Worm (Caenorhabditis elegans) whole organism, L1 larva: ENCODE data around the gene col-106.

Experiments used
- F16B12.6 ChIP-seq: fragments of 150-350 bp; optimal IDR thresholded peaks from 2 replicates; lab custom pipeline; 2014; ENCODE audit warnings: missing biosample characterization, missing genetic modification characterization
- Y116A8C.19 ChIP-seq: sonication (generic microtip); optimal IDR thresholded peaks from 2 replicates; lab custom pipeline; 2016; ENCODE audit warnings: missing compliant biosample characterization, missing genetic modification characterization, borderline replicate concordance
- ceh-8 ChIP-seq: fragments of 200-800 bp; sonication (Bioruptor generic); optimal IDR thresholded peaks from 2 replicates; lab custom pipeline; 2018; ENCODE audit warnings: mild to moderate bottlenecking, missing genetic modification characterization, moderate library complexity, missing compliant biosample characterization
- ceh-82 ChIP-seq, 3 experiments: fragments of 150-350 bp in 1 of 3; sonication (generic microtip) in 2 of 3; optimal IDR thresholded peaks; 2 replicates each; lab custom pipeline; 2014 to 2017; ENCODE audit warnings: missing biosample characterization in 3 of 3, missing genetic modification characterization in 3 of 3
- ceh-88 ChIP-seq: fragments of 200-800 bp; sonication (Bioruptor generic); IDR thresholded peaks from 2 replicates; pipeline ENCODE4 v1.3.6; 2022; ENCODE audit warnings: missing genetic modification characterization, missing compliant biosample characterization
- ces-1 ChIP-seq: fragments of 150-350 bp; optimal IDR thresholded peaks from 2 replicates; lab custom pipeline; 2014; ENCODE audit warnings: missing biosample characterization, missing genetic modification reagents, missing genetic modification characterization
- dpl-1 ChIP-seq, 3 experiments: fragments of 150-350 bp in 2 of 3; sonication (generic microtip) in 1 of 3; optimal IDR thresholded peaks; 2 replicates each; lab custom pipeline; 2014 to 2017; ENCODE audit warnings: missing biosample characterization in 3 of 3, missing genetic modification characterization in 3 of 3, missing genetic modification reagents in 3 of 3
- efl-1 ChIP-seq, 4 experiments: fragments of 150-350 bp; optimal IDR thresholded peaks in 3 of 4; peaks in 1 of 4; 1 replicate in 1 of 4; 2 replicates in 3 of 4; lab custom pipeline; 2014; ENCODE audit warnings: missing biosample characterization in 2 of 4, missing genetic modification characterization in 2 of 4, missing genetic modification reagents in 2 of 4
- elt-3 ChIP-seq, 6 experiments: fragments of 150-350 bp in 1 of 6; sonication (generic microtip); optimal IDR thresholded peaks; 2 replicates each; lab custom pipeline; 2017 to 2018; ENCODE audit warnings: missing biosample characterization in 6 of 6, missing genetic modification characterization in 6 of 6, inconsistent platforms in 1 of 6
- ets-5 ChIP-seq: fragments of 200-800 bp; sonication (Bioruptor generic); IDR thresholded peaks from 2 replicates; pipeline ENCODE4 v1.3.6; 2022; ENCODE audit warnings: missing genetic modification characterization, missing compliant biosample characterization
- fkh-10 ChIP-seq: sonication (generic microtip); optimal IDR thresholded peaks from 2 replicates; lab custom pipeline; 2017; ENCODE audit warnings: missing biosample characterization, missing genetic modification reagents, missing genetic modification characterization
- fkh-8 ChIP-seq: sonication (generic microtip); optimal IDR thresholded peaks from 2 replicates; lab custom pipeline; 2016; ENCODE audit warnings: mild to moderate bottlenecking, missing genetic modification characterization, missing compliant biosample characterization
- grh-1 ChIP-seq: fragments of 200-800 bp; sonication (Bioruptor generic); IDR thresholded peaks from 2 replicates; pipeline ENCODE4 v1.3.6; 2022; ENCODE audit warnings: missing genetic modification reagents, missing genetic modification characterization, missing compliant biosample characterization
- hlh-4 ChIP-seq: sonication (generic microtip); optimal IDR thresholded peaks from 2 replicates; lab custom pipeline; 2016; ENCODE audit warnings: mild to moderate bottlenecking, missing genetic modification characterization, missing compliant biosample characterization
- irx-1 ChIP-seq: sonication (generic microtip); optimal IDR thresholded peaks from 2 replicates; lab custom pipeline; 2016; ENCODE audit warnings: missing genetic modification characterization, missing compliant biosample characterization
- isw-1 ChIP-seq: fragments of 200-800 bp; sonication (Bioruptor generic); IDR thresholded peaks from 2 replicates; pipeline ENCODE4 v1.3.6; 2022; ENCODE audit warnings: missing genetic modification characterization, missing compliant biosample characterization
- jun-1 ChIP-seq: fragments of 150-350 bp; optimal IDR thresholded peaks from 2 replicates; lab custom pipeline; 2014; ENCODE audit warnings: missing biosample characterization, missing genetic modification reagents, missing genetic modification characterization
- lin-13 ChIP-seq: fragments of 150-350 bp; optimal IDR thresholded peaks from 2 replicates; lab custom pipeline; 2014; ENCODE audit warnings: missing biosample characterization, missing genetic modification reagents, missing genetic modification characterization
- lin-14 ChIP-seq: fragments of 200-800 bp; sonication (Bioruptor generic); optimal IDR thresholded peaks from 2 replicates; lab custom pipeline; 2018; ENCODE audit warnings: mild to moderate bottlenecking, missing genetic modification characterization, moderate library complexity, missing compliant biosample characterization
- lin-35 ChIP-seq, 2 experiments: fragments of 150-350 bp; optimal IDR thresholded peaks; 2 replicates each; lab custom pipeline; 2014; ENCODE audit warnings: missing biosample characterization in 2 of 2, missing genetic modification characterization in 2 of 2, missing genetic modification reagents in 2 of 2
- lin-39 ChIP-seq: fragments of 150-350 bp; optimal IDR thresholded peaks from 2 replicates; lab custom pipeline; 2014; ENCODE audit warnings: missing biosample characterization, missing genetic modification reagents, missing genetic modification characterization
- lir-3 ChIP-seq: sonication (generic microtip); optimal IDR thresholded peaks from 2 replicates; lab custom pipeline; 2016; ENCODE audit warnings: mild to moderate bottlenecking, missing genetic modification characterization, moderate library complexity, missing compliant biosample characterization; ENCODE audit not compliant: poor library complexity
- lsy-2 ChIP-seq, 2 experiments: fragments of 150-350 bp; optimal IDR thresholded peaks; 2 replicates each; lab custom pipeline; 2014; ENCODE audit warnings: missing biosample characterization in 2 of 2, missing genetic modification characterization in 2 of 2
- mab-9 ChIP-seq: fragments of 200-800 bp; sonication (Bioruptor generic); IDR thresholded peaks from 2 replicates; pipeline ENCODE4 v1.3.6; 2022; ENCODE audit warnings: missing genetic modification reagents, missing genetic modification characterization, missing compliant biosample characterization
- mef-2 ChIP-seq: fragments of 150-350 bp; optimal IDR thresholded peaks from 2 replicates; lab custom pipeline; 2014; ENCODE audit warnings: missing biosample characterization, missing genetic modification characterization
- nhr-11 ChIP-seq: fragments of 150-350 bp; optimal IDR thresholded peaks from 2 replicates; lab custom pipeline; 2014; ENCODE audit warnings: missing biosample characterization, missing genetic modification characterization
- nhr-28 ChIP-seq: fragments of 150-350 bp; optimal IDR thresholded peaks from 2 replicates; lab custom pipeline; 2014; ENCODE audit warnings: missing biosample characterization, missing genetic modification characterization
- nhr-76 ChIP-seq: sonication (generic microtip); optimal IDR thresholded peaks from 2 replicates; lab custom pipeline; 2017; ENCODE audit warnings: missing biosample characterization, missing genetic modification characterization
- nhr-77 ChIP-seq: fragments of 150-350 bp; optimal IDR thresholded peaks from 2 replicates; lab custom pipeline; 2014; ENCODE audit warnings: missing biosample characterization, missing genetic modification characterization
- nhr-84 ChIP-seq: sonication (generic microtip); optimal IDR thresholded peaks from 2 replicates; lab custom pipeline; 2017; ENCODE audit warnings: missing biosample characterization, missing genetic modification characterization
- pag-3 ChIP-seq: sonication (generic microtip); optimal IDR thresholded peaks from 2 replicates; lab custom pipeline; 2017; ENCODE audit warnings: missing genetic modification characterization, mild to moderate bottlenecking, missing compliant biosample characterization, antibody characterized with exemption, borderline replicate concordance; ENCODE audit not compliant: insufficient read depth
- pax-3 ChIP-seq: fragments of 200-800 bp; sonication (Bioruptor generic); optimal IDR thresholded peaks from 2 replicates; lab custom pipeline; 2018; ENCODE audit warnings: mild to moderate bottlenecking, missing genetic modification characterization, moderate library complexity, missing compliant biosample characterization
- pqm-1 ChIP-seq: sonication (generic microtip); optimal IDR thresholded peaks from 3 replicates; lab custom pipeline; 2017; ENCODE audit warnings: missing biosample characterization, missing genetic modification characterization
- rnt-1 ChIP-seq: sonication (generic microtip); optimal IDR thresholded peaks from 2 replicates; lab custom pipeline; 2016; ENCODE audit warnings: mild to moderate bottlenecking, missing genetic modification characterization, moderate library complexity, missing compliant biosample characterization
- skn-1 ChIP-seq: fragments of 150-350 bp; optimal IDR thresholded peaks from 2 replicates; lab custom pipeline; 2014; ENCODE audit warnings: missing biosample characterization, missing genetic modification characterization
- snu-23 ChIP-seq: sonication (generic microtip); optimal IDR thresholded peaks from 2 replicates; lab custom pipeline; 2016; ENCODE audit warnings: missing genetic modification characterization, missing compliant biosample characterization
- sox-4 ChIP-seq: sonication (generic microtip); optimal IDR thresholded peaks from 2 replicates; lab custom pipeline; 2016; ENCODE audit warnings: missing genetic modification characterization, missing compliant biosample characterization
- sptf-1 ChIP-seq: fragments of 150-350 bp; optimal IDR thresholded peaks from 2 replicates; lab custom pipeline; 2014; ENCODE audit warnings: missing biosample characterization, missing genetic modification characterization
- sup-37 ChIP-seq: fragments of 200-800 bp; sonication (Bioruptor generic); optimal IDR thresholded peaks from 2 replicates; lab custom pipeline; 2018; ENCODE audit warnings: mild to moderate bottlenecking, missing genetic modification characterization, missing compliant biosample characterization
- swsn-7 ChIP-seq: sonication (generic microtip); optimal IDR thresholded peaks from 2 replicates; lab custom pipeline; 2016; ENCODE audit warnings: missing genetic modification characterization, missing compliant biosample characterization
- tbx-2 ChIP-seq: sonication (generic microtip); optimal IDR thresholded peaks from 2 replicates; lab custom pipeline; 2016; ENCODE audit warnings: missing genetic modification characterization, missing compliant biosample characterization
- unc-130 ChIP-seq: fragments of 150-350 bp; optimal IDR thresholded peaks from 2 replicates; lab custom pipeline; 2017; ENCODE audit warnings: missing biosample characterization, missing genetic modification characterization, inconsistent platforms
- unc-30 ChIP-seq: sonication (generic microtip); optimal IDR thresholded peaks from 2 replicates; lab custom pipeline; 2017; ENCODE audit warnings: missing biosample characterization, missing genetic modification characterization
- unc-62 ChIP-seq: fragments of 150-350 bp; optimal IDR thresholded peaks from 2 replicates; lab custom pipeline; 2014; ENCODE audit warnings: missing biosample characterization, missing genetic modification reagents, missing genetic modification characterization
- unc-86 ChIP-seq: sonication (generic microtip); optimal IDR thresholded peaks from 2 replicates; lab custom pipeline; 2016; ENCODE audit warnings: missing genetic modification characterization, missing compliant biosample characterization
- unc-98 ChIP-seq: fragments of 200-800 bp; sonication (Bioruptor generic); IDR thresholded peaks from 2 replicates; pipeline ENCODE4 v1.3.6; 2022; ENCODE audit warnings: missing genetic modification characterization, missing compliant biosample characterization
- vab-15 ChIP-seq: sonication (generic microtip); optimal IDR thresholded peaks from 2 replicates; lab custom pipeline; 2017; ENCODE audit warnings: missing genotype, mild to moderate bottlenecking, missing genetic modification characterization, missing compliant biosample characterization
- xbp-1 ChIP-seq: sonication (generic microtip); optimal IDR thresholded peaks from 2 replicates; lab custom pipeline; 2016; ENCODE audit warnings: missing genetic modification characterization, missing compliant biosample characterization
- zag-1 ChIP-seq: fragments of 150-350 bp; optimal IDR thresholded peaks from 2 replicates; lab custom pipeline; 2014; ENCODE audit warnings: missing biosample characterization, missing genetic modification characterization
- zip-4 ChIP-seq: fragments of 200-800 bp; sonication (Bioruptor generic); optimal IDR thresholded peaks from 2 replicates; lab custom pipeline; 2018; ENCODE audit warnings: mild to moderate bottlenecking, missing genetic modification characterization, moderate library complexity, missing compliant biosample characterization
- ztf-4 ChIP-seq: fragments of 150-350 bp; optimal IDR thresholded peaks from 2 replicates; lab custom pipeline; 2014; ENCODE audit warnings: missing biosample characterization, missing genetic modification characterization

col-106 gene

ce11 chrIV:1419795-1420509 lies 40.6 kb downstream of the col-106 start, which contains the start of gene Y77E11A.7:
TSS of gene Y77E11A.7 (minus strand) at chrIV:1419849.
- TF ChIP-seq pqm-1 (tag; lab: Kevin White, UChicago), result no peak
- TF ChIP-seq nhr-28, result no peak
- peak; percentile 92 for TF ChIP-seq fkh-10
- peak; percentile 84 for TF ChIP-seq xbp-1 (tag; lab: Kevin White, UChicago)
- no peak for TF ChIP-seq lir-3 (tag; lab: Kevin White, UChicago)
- no peak for TF ChIP-seq Y116A8C.19
- TF ChIP-seq ztf-4, result no peak
- peak; percentile 79 for TF ChIP-seq swsn-7 (tag; lab: Kevin White, UChicago)
- TF ChIP-seq nhr-84 (tag; lab: Kevin White, UChicago), result no peak
- TF ChIP-seq sptf-1 (tag; lab: Kevin White, UChicago), result no peak
- peak; percentile 91 to 99 (median 91) for TF ChIP-seq ceh-82 (tag; optimal IDR thresholded peaks at IDR 0.05; lab: Kevin White, UChicago)
- TF ChIP-seq lin-39 (tag; lab: Kevin White, UChicago), result peak; percentile 44
- TF ChIP-seq unc-62 (GFP tag; lab: Kevin White, UChicago), result no peak
- TF ChIP-seq fkh-8 (tag; lab: Kevin White, UChicago), result peak; percentile 97
- peak; percentile 98 for TF ChIP-seq lin-14 (GFP tag; lab: Kevin White, UChicago)
- TF ChIP-seq unc-86, result peak; percentile 86
- TF ChIP-seq isw-1 (GFP tag; lab: Robert Waterston, UW), result peak; percentile 93
- TF ChIP-seq nhr-77, result peak; percentile 89
- TF ChIP-seq mef-2, result peak; percentile 19
- peak; percentile 75 for TF ChIP-seq pax-3 (tag; lab: Kevin White, UChicago)
- peak; percentile 96 for TF ChIP-seq skn-1
- TF ChIP-seq ces-1 (GFP tag; lab: Kevin White, UChicago), result no peak
- TF ChIP-seq zip-4 (GFP tag; lab: Kevin White, UChicago), result no peak
- TF ChIP-seq lin-35 (GFP tag; optimal IDR thresholded peaks at IDR 0.05; lab: Kevin White, UChicago), result peak; percentile 92 to 94
- TF ChIP-seq mab-9 (GFP tag; lab: Robert Waterston, UW), result no peak
- TF ChIP-seq vab-15 (tag; lab: Kevin White, UChicago), result peak; percentile 41
- TF ChIP-seq ets-5, result no peak
- TF ChIP-seq hlh-4 (tag; lab: Kevin White, UChicago), result no peak
- peak; percentile 40 for TF ChIP-seq sox-4 (tag; lab: Kevin White, UChicago)
- TF ChIP-seq nhr-11 (tag; lab: Kevin White, UChicago), result peak; percentile 38
- TF ChIP-seq grh-1 (GFP tag; lab: Robert Waterston, UW), result peak; percentile 30; the same call in 1 of the 2 replicates
- peak; percentile 56 for TF ChIP-seq F16B12.6 (tag; lab: Kevin White, UChicago)
- TF ChIP-seq rnt-1 (tag; lab: Kevin White, UChicago), result peak; percentile 91
- peak; percentile 94 for TF ChIP-seq snu-23 (GFP tag; lab: Kevin White, UChicago)
- TF ChIP-seq irx-1 (tag; lab: Kevin White, UChicago), result peak; percentile 61
- TF ChIP-seq tbx-2 (tag; lab: Kevin White, UChicago), result peak; percentile 89
- TF ChIP-seq sup-37 (GFP tag; lab: Kevin White, UChicago), result no peak
- peak; percentile 31 for TF ChIP-seq zag-1 (tag; lab: Kevin White, UChicago)
- no peak for TF ChIP-seq unc-30 (tag; lab: Kevin White, UChicago)
- TF ChIP-seq elt-3 (tag; optimal IDR thresholded peaks at IDR 0.05; lab: Kevin White, UChicago), result peak in 5 of 6 experiments; percentile 46 to 84 (median 71)
- peak; percentile 88 for TF ChIP-seq unc-130 (tag; lab: Kevin White, UChicago)
- TF ChIP-seq lsy-2 (tag; optimal IDR thresholded peaks at IDR 0.05; lab: Kevin White, UChicago), result peak; percentile 88 to 95
- TF ChIP-seq ceh-88 (GFP tag; lab: Robert Waterston, UW), result peak; percentile 61; the same call in 1 of the 2 replicates
- TF ChIP-seq ceh-8 (GFP tag; lab: Kevin White, UChicago), result no peak
- peak; percentile 87 to 94 for TF ChIP-seq efl-1 (optimal IDR thresholded peaks at IDR 0.05; lab: Kevin White, UChicago)
- peak; percentile 82 to 97 for TF ChIP-seq efl-1 (GFP tag; optimal IDR thresholded peaks at IDR 0.05 in 1 of 2; lab: Kevin White, UChicago)
- peak; percentile 97 for TF ChIP-seq lin-13 (GFP tag; lab: Kevin White, UChicago)
- no peak for TF ChIP-seq pag-3
- TF ChIP-seq unc-98 (GFP tag; lab: Robert Waterston, UW), result peak; percentile 55; the same call in 1 of the 2 replicates
- TF ChIP-seq jun-1, result peak; percentile 73
- peak; percentile 79 to 88 (median 83) for TF ChIP-seq dpl-1 (GFP tag; optimal IDR thresholded peaks at IDR 0.05; lab: Kevin White, UChicago)
- TF ChIP-seq nhr-76 (tag; lab: Kevin White, UChicago), result no peak
